Worm (Caenorhabditis elegans) whole organism, L1 larva: ENCODE results near the gene T22F3.8.

Experiments
- C04F5.9 ChIP-seq: sonication (generic microtip); optimal IDR thresholded peaks from 2 replicates; lab custom pipeline; 2016; ENCODE audit warnings: missing genetic modification characterization, missing compliant biosample characterization
- C34B4.2 ChIP-seq: sonication (generic microtip); optimal IDR thresholded peaks from 2 replicates; lab custom pipeline; 2017; ENCODE audit warnings: mild to moderate bottlenecking, missing genetic modification characterization, missing compliant biosample characterization
- F16B12.6 ChIP-seq: fragments of 150-350 bp; optimal IDR thresholded peaks from 2 replicates; lab custom pipeline; 2014; ENCODE audit warnings: missing biosample characterization, missing genetic modification characterization
- Y116A8C.19 ChIP-seq: sonication (generic microtip); optimal IDR thresholded peaks from 2 replicates; lab custom pipeline; 2016; ENCODE audit warnings: missing compliant biosample characterization, missing genetic modification characterization, borderline replicate concordance
- aha-1 ChIP-seq: fragments of 150-350 bp; optimal IDR thresholded peaks from 2 replicates; lab custom pipeline; 2014; ENCODE audit warnings: missing biosample characterization, missing genetic modification characterization
- aly-2 ChIP-seq: fragments of 150-350 bp; optimal IDR thresholded peaks from 2 replicates; lab custom pipeline; 2014; ENCODE audit warnings: missing biosample characterization, missing genetic modification characterization
- ceh-8 ChIP-seq: fragments of 200-800 bp; sonication (Bioruptor generic); optimal IDR thresholded peaks from 2 replicates; lab custom pipeline; 2018; ENCODE audit warnings: mild to moderate bottlenecking, missing genetic modification characterization, moderate library complexity, missing compliant biosample characterization
- ceh-82 ChIP-seq, 3 experiments: fragments of 150-350 bp in 1 of 3; sonication (generic microtip) in 2 of 3; optimal IDR thresholded peaks; 2 replicates each; lab custom pipeline; 2014 to 2017; ENCODE audit warnings: missing biosample characterization in 3 of 3, missing genetic modification characterization in 3 of 3
- ceh-88 ChIP-seq: fragments of 200-800 bp; sonication (Bioruptor generic); IDR thresholded peaks from 2 replicates; pipeline ENCODE4 v1.3.6; 2022; ENCODE audit warnings: missing genetic modification characterization, missing compliant biosample characterization
- ceh-90 ChIP-seq: sonication (generic microtip); optimal IDR thresholded peaks from 2 replicates; lab custom pipeline; 2016; ENCODE audit warnings: missing genetic modification characterization, missing compliant biosample characterization
- ces-1 ChIP-seq: fragments of 150-350 bp; optimal IDR thresholded peaks from 2 replicates; lab custom pipeline; 2014; ENCODE audit warnings: missing biosample characterization, missing genetic modification reagents, missing genetic modification characterization
- dpl-1 ChIP-seq, 3 experiments: fragments of 150-350 bp in 2 of 3; sonication (generic microtip) in 1 of 3; optimal IDR thresholded peaks; 2 replicates each; lab custom pipeline; 2014 to 2017; ENCODE audit warnings: missing biosample characterization in 3 of 3, missing genetic modification characterization in 3 of 3, missing genetic modification reagents in 3 of 3
- efl-1 ChIP-seq, 4 experiments: fragments of 150-350 bp; optimal IDR thresholded peaks in 3 of 4; peaks in 1 of 4; 1 replicate in 1 of 4; 2 replicates in 3 of 4; lab custom pipeline; 2014; ENCODE audit warnings: missing biosample characterization in 2 of 4, missing genetic modification characterization in 2 of 4, missing genetic modification reagents in 2 of 4
- elt-2 ChIP-seq: sonication (generic microtip); optimal IDR thresholded peaks from 2 replicates; lab custom pipeline; 2016; ENCODE audit warnings: missing genetic modification characterization, mild to moderate bottlenecking, inconsistent platforms, missing compliant biosample characterization, missing genetic modification reagents
- elt-3 ChIP-seq, 6 experiments: fragments of 150-350 bp in 1 of 6; sonication (generic microtip); optimal IDR thresholded peaks; 2 replicates each; lab custom pipeline; 2017 to 2018; ENCODE audit warnings: missing biosample characterization in 6 of 6, missing genetic modification characterization in 6 of 6, inconsistent platforms in 1 of 6
- fkh-10 ChIP-seq: sonication (generic microtip); optimal IDR thresholded peaks from 2 replicates; lab custom pipeline; 2017; ENCODE audit warnings: missing biosample characterization, missing genetic modification reagents, missing genetic modification characterization
- fkh-4 ChIP-seq: sonication (generic microtip); optimal IDR thresholded peaks from 2 replicates; lab custom pipeline; 2016; ENCODE audit warnings: missing compliant biosample characterization, missing genetic modification characterization, borderline replicate concordance
- fkh-8 ChIP-seq: sonication (generic microtip); optimal IDR thresholded peaks from 2 replicates; lab custom pipeline; 2016; ENCODE audit warnings: mild to moderate bottlenecking, missing genetic modification characterization, missing compliant biosample characterization
- fos-1 ChIP-seq: fragments of 150-350 bp; optimal IDR thresholded peaks from 2 replicates; lab custom pipeline; 2014; ENCODE audit warnings: missing biosample characterization, missing genetic modification characterization
- hlh-17 ChIP-seq: fragments of 200-800 bp; sonication (Bioruptor generic); optimal IDR thresholded peaks from 2 replicates; lab custom pipeline; 2018; ENCODE audit warnings: missing genetic modification characterization, mild to moderate bottlenecking, missing compliant biosample characterization, moderate library complexity, borderline replicate concordance
- hpl-2 ChIP-seq: fragments of 150-350 bp; optimal IDR thresholded peaks from 2 replicates; lab custom pipeline; 2014; ENCODE audit warnings: missing biosample characterization, missing genetic modification reagents, missing genetic modification characterization
- irx-1 ChIP-seq: sonication (generic microtip); optimal IDR thresholded peaks from 2 replicates; lab custom pipeline; 2016; ENCODE audit warnings: missing genetic modification characterization, missing compliant biosample characterization
- lin-15B ChIP-seq: fragments of 150-350 bp; sonication (generic microtip); optimal IDR thresholded peaks from 3 replicates; lab custom pipeline; 2014; ENCODE audit warnings: missing biosample characterization, missing genetic modification characterization
- lin-39 ChIP-seq: fragments of 150-350 bp; optimal IDR thresholded peaks from 2 replicates; lab custom pipeline; 2014; ENCODE audit warnings: missing biosample characterization, missing genetic modification reagents, missing genetic modification characterization
- lir-3 ChIP-seq: sonication (generic microtip); optimal IDR thresholded peaks from 2 replicates; lab custom pipeline; 2016; ENCODE audit warnings: mild to moderate bottlenecking, missing genetic modification characterization, moderate library complexity, missing compliant biosample characterization; ENCODE audit not compliant: poor library complexity
- lsy-2 ChIP-seq, 2 experiments: fragments of 150-350 bp; optimal IDR thresholded peaks; 2 replicates each; lab custom pipeline; 2014; ENCODE audit warnings: missing biosample characterization in 2 of 2, missing genetic modification characterization in 2 of 2
- mdl-1 ChIP-seq, 2 experiments: fragments of 150-350 bp; optimal IDR thresholded peaks; 2 replicates each; lab custom pipeline; 2014 to 2017; ENCODE audit warnings: missing biosample characterization in 2 of 2, missing genetic modification characterization in 2 of 2, inconsistent platforms in 1 of 2
- mef-2 ChIP-seq: fragments of 150-350 bp; optimal IDR thresholded peaks from 2 replicates; lab custom pipeline; 2014; ENCODE audit warnings: missing biosample characterization, missing genetic modification characterization
- mep-1 ChIP-seq: fragments of 150-350 bp; optimal IDR thresholded peaks from 2 replicates; lab custom pipeline; 2014; ENCODE audit warnings: missing biosample characterization, missing genetic modification characterization
- nhr-12 ChIP-seq: sonication (generic microtip); optimal IDR thresholded peaks from 2 replicates; lab custom pipeline; 2017; ENCODE audit warnings: missing biosample characterization, missing genetic modification characterization
- nhr-19 ChIP-seq: fragments of 200-800 bp; sonication (Bioruptor generic); conservative IDR thresholded peaks from 2 replicates; pipeline ENCODE4 v1.3.6; 2022; ENCODE audit warnings: missing genetic modification characterization, missing compliant biosample characterization
- nhr-20 ChIP-seq: sonication (generic microtip); optimal IDR thresholded peaks from 2 replicates; lab custom pipeline; 2016; ENCODE audit warnings: mild to moderate bottlenecking, missing genetic modification characterization, missing compliant biosample characterization
- nhr-237 ChIP-seq: fragments of 150-350 bp; optimal IDR thresholded peaks from 2 replicates; lab custom pipeline; 2014; ENCODE audit warnings: missing biosample characterization, missing genetic modification characterization
- nhr-47 ChIP-seq: sonication (generic microtip); optimal IDR thresholded peaks from 2 replicates; lab custom pipeline; 2016; ENCODE audit warnings: mild to moderate bottlenecking, missing genetic modification characterization, moderate library complexity, missing compliant biosample characterization
- pqm-1 ChIP-seq: sonication (generic microtip); optimal IDR thresholded peaks from 3 replicates; lab custom pipeline; 2017; ENCODE audit warnings: missing biosample characterization, missing genetic modification characterization
- rnt-1 ChIP-seq: sonication (generic microtip); optimal IDR thresholded peaks from 2 replicates; lab custom pipeline; 2016; ENCODE audit warnings: mild to moderate bottlenecking, missing genetic modification characterization, moderate library complexity, missing compliant biosample characterization
- snpc-4 ChIP-seq: fragments of 150-350 bp; optimal IDR thresholded peaks from 2 replicates; lab custom pipeline; 2014; ENCODE audit warnings: missing biosample characterization, missing genetic modification characterization
- snu-23 ChIP-seq: sonication (generic microtip); optimal IDR thresholded peaks from 2 replicates; lab custom pipeline; 2016; ENCODE audit warnings: missing genetic modification characterization, missing compliant biosample characterization
- sox-4 ChIP-seq: sonication (generic microtip); optimal IDR thresholded peaks from 2 replicates; lab custom pipeline; 2016; ENCODE audit warnings: missing genetic modification characterization, missing compliant biosample characterization
- sptf-1 ChIP-seq: fragments of 150-350 bp; optimal IDR thresholded peaks from 2 replicates; lab custom pipeline; 2014; ENCODE audit warnings: missing biosample characterization, missing genetic modification characterization
- tlp-1 ChIP-seq: fragments of 150-350 bp; optimal IDR thresholded peaks from 2 replicates; lab custom pipeline; 2014; ENCODE audit warnings: missing biosample characterization, missing genetic modification characterization
- unc-30 ChIP-seq: sonication (generic microtip); optimal IDR thresholded peaks from 2 replicates; lab custom pipeline; 2017; ENCODE audit warnings: missing biosample characterization, missing genetic modification characterization
- unc-86 ChIP-seq: sonication (generic microtip); optimal IDR thresholded peaks from 2 replicates; lab custom pipeline; 2016; ENCODE audit warnings: missing genetic modification characterization, missing compliant biosample characterization
- unc-98 ChIP-seq: fragments of 200-800 bp; sonication (Bioruptor generic); IDR thresholded peaks from 2 replicates; pipeline ENCODE4 v1.3.6; 2022; ENCODE audit warnings: missing genetic modification characterization, missing compliant biosample characterization
- vab-15 ChIP-seq: sonication (generic microtip); optimal IDR thresholded peaks from 2 replicates; lab custom pipeline; 2017; ENCODE audit warnings: missing genotype, mild to moderate bottlenecking, missing genetic modification characterization, missing compliant biosample characterization
- zip-4 ChIP-seq: fragments of 200-800 bp; sonication (Bioruptor generic); optimal IDR thresholded peaks from 2 replicates; lab custom pipeline; 2018; ENCODE audit warnings: mild to moderate bottlenecking, missing genetic modification characterization, moderate library complexity, missing compliant biosample characterization

Gene T22F3.8

ce11 chrV:3605325-3605724 is at the start of gene T22F3.8:
TSS of gene T22F3.8 (minus strand) at chrV:3605425.
- TF ChIP-seq zip-4 (no peak), hlh-17 (GFP tag; lab: Kevin White, UChicago) (no peak), nhr-12 (tag; lab: Kevin White, UChicago) (no peak), ceh-88 (GFP tag; lab: Robert Waterston, UW) (no peak), nhr-19 (GFP tag; lab: Robert Waterston, UW) (no peak), mep-1 (tag; lab: Kevin White, UChicago) (no peak), F16B12.6 (tag; lab: Kevin White, UChicago) (no peak), pqm-1 (tag; lab: Kevin White, UChicago) (no peak), unc-30 (tag; lab: Kevin White, UChicago) (no peak), aha-1 (tag; lab: Kevin White, UChicago) (no peak), nhr-47 (tag; lab: Kevin White, UChicago) (no peak), fkh-4 (tag; lab: Kevin White, UChicago) (no peak), fos-1 (tag; lab: Kevin White, UChicago) (no peak), ces-1 (no peak), lir-3 (no peak), C04F5.9 (tag; lab: Kevin White, UChicago) (no peak), Y116A8C.19 (tag; lab: Kevin White, UChicago) (no peak), snu-23 (GFP tag; lab: Kevin White, UChicago) (no peak), irx-1 (tag; lab: Kevin White, UChicago) (no peak)

ce11 chrV:3649473-3649872 is 44.2 kb upstream of the T22F3.8 start, which contains the start of gene str-114:
TSS of gene str-114 (plus strand) at chrV:3649773.
- TF ChIP-seq unc-98 (GFP tag; lab: Robert Waterston, UW): no peak
- TF ChIP-seq lin-15B (tag; lab: Kevin White, UChicago): no peak
- no peak for TF ChIP-seq ceh-8
- TF ChIP-seq snpc-4: no peak
- no peak for TF ChIP-seq lin-39 (tag; lab: Kevin White, UChicago)
- TF ChIP-seq tlp-1 (tag; lab: Kevin White, UChicago): no peak
- TF ChIP-seq ceh-90 (tag; lab: Kevin White, UChicago): no peak
- TF ChIP-seq mdl-1 (tag; optimal IDR thresholded peaks at IDR 0.05; lab: Kevin White, UChicago): no peak
- no peak for TF ChIP-seq mef-2 (tag; lab: Kevin White, UChicago)
- TF ChIP-seq fkh-10 (GFP tag; lab: Kevin White, UChicago): no peak
- TF ChIP-seq elt-3 (tag; optimal IDR thresholded peaks at IDR 0.05; lab: Kevin White, UChicago): no peak

- no peak for TF ChIP-seq snu-23 (GFP tag; lab: Kevin White, UChicago)
- TF ChIP-seq vab-15 (tag; lab: Kevin White, UChicago): no peak
- TF ChIP-seq ceh-82 (tag; optimal IDR thresholded peaks at IDR 0.05; lab: Kevin White, UChicago): no peak
- no peak for TF ChIP-seq elt-2
- no peak for TF ChIP-seq fkh-10 (GFP tag; lab: Kevin White, UChicago)
- TF ChIP-seq C34B4.2: no peak
Measured at ce11 chrV:3647862-3648261, 42.6 kb upstream of the T22F3.8 start, which contains the start of gene F59B1.10. TSS of gene F59B1.10 (minus strand) at chrV:3647962.

ce11 chrV:3644193-3644693 is 39.0 kb upstream of the T22F3.8 start, which contains the start of gene F59B1.8:
TSS of gene F59B1.8 (minus strand) at chrV:3644243.
- TF ChIP-seq unc-86 (tag; lab: Kevin White, UChicago): no peak
- no peak for TF ChIP-seq sptf-1
- peak in 1 of 2 experiments; percentile 14 for TF ChIP-seq efl-1 (optimal IDR thresholded peaks at IDR 0.05; lab: Kevin White, UChicago)
- peak; percentile 0 to 74 for TF ChIP-seq efl-1 (GFP tag; optimal IDR thresholded peaks at IDR 0.05 in 1 of 2; lab: Kevin White, UChicago)
- TF ChIP-seq fkh-8: no peak
- TF ChIP-seq nhr-20 (tag; lab: Kevin White, UChicago): peak; percentile 86
- no peak for TF ChIP-seq nhr-12 (tag; lab: Kevin White, UChicago)
- no peak for TF ChIP-seq ces-1
- TF ChIP-seq hpl-2: no peak
- TF ChIP-seq rnt-1 (tag; lab: Kevin White, UChicago): no peak
- TF ChIP-seq dpl-1 (GFP tag; optimal IDR thresholded peaks at IDR 0.05; lab: Kevin White, UChicago): peak in 2 of 3 experiments; percentile 17 to 22
- no peak for TF ChIP-seq fkh-4 (tag; lab: Kevin White, UChicago)
- TF ChIP-seq lin-39 (tag; lab: Kevin White, UChicago): no peak
- TF ChIP-seq sox-4: no peak
- TF ChIP-seq lin-15B (tag; lab: Kevin White, UChicago): no peak
- TF ChIP-seq tlp-1 (tag; lab: Kevin White, UChicago): no peak
- TF ChIP-seq lsy-2 (tag; optimal IDR thresholded peaks at IDR 0.05; lab: Kevin White, UChicago): peak in 1 of 2 experiments; percentile 15
- peak; percentile 44 for TF ChIP-seq nhr-237 (tag; lab: Kevin White, UChicago)
- TF ChIP-seq aly-2 (tag; lab: Kevin White, UChicago): no peak
- no peak for TF ChIP-seq Y116A8C.19 (tag; lab: Kevin White, UChicago)
- TF ChIP-seq ceh-90 (tag; lab: Kevin White, UChicago): no peak
- no peak for TF ChIP-seq nhr-47 (tag; lab: Kevin White, UChicago)
- TF ChIP-seq pqm-1 (tag; lab: Kevin White, UChicago): no peak
